In genomic region chrX:414352-414751, dm6 we compare ENCODE assay signal across 2 fruit fly cellular contexts.
TF ChIP-seq lines count a peak whose summit lies in the region.

No protein-coding gene starts in this region.

- TF ChIP-seq CTCF in whole organism, embryonic (GFP tag; optimal IDR thresholded peaks at IDR 0.05; lab: Kevin White, UChicago) = no peak

TF ChIP-seq in whole organism, embryonic, 481 proteins besides CTCF, POLR2A, EP300 and RAD21:
- TF ChIP-seq Trl (optimal IDR thresholded peaks at IDR 0.05; lab: Kevin White, UChicago) (no peak), Trl (GFP tag; optimal IDR thresholded peaks at IDR 0.05; lab: Kevin White, UChicago) (no peak), sens (GFP tag; lab: Kevin White, UChicago) (peak; percentile 5), CG10267 (tag; optimal IDR thresholded peaks at IDR 0.05; lab: Kevin White, UChicago) (peak; percentile 1), fu2 (GFP tag; optimal IDR thresholded peaks at IDR 0.05; lab: Kevin White, UChicago) (no peak), CG9727 (GFP tag; optimal IDR thresholded peaks at IDR 0.05; lab: Kevin White, UChicago) (peak; percentile 36), gem (tag; optimal IDR thresholded peaks at IDR 0.05; lab: Kevin White, UChicago) (peak; percentile 12), gt (GFP tag; IDR thresholded peaks at IDR 0.05; lab: Robert Waterston, UW) (no peak), lola (GFP tag; optimal IDR thresholded peaks at IDR 0.05; lab: Kevin White, UChicago) (peak in 1 of 3 experiments; percentile 30), dmrt11E (tag; optimal IDR thresholded peaks at IDR 0.05; lab: Kevin White, UChicago) (peak; percentile 42), zen (tag; optimal IDR thresholded peaks at IDR 0.05; lab: Kevin White, UChicago) (peak; percentile 49), kah (GFP tag; optimal IDR thresholded peaks at IDR 0.05; lab: Kevin White, UChicago) (no peak), CG15696 (tag; optimal IDR thresholded peaks at IDR 0.05; lab: Kevin White, UChicago) (peak; percentile 63), prd (optimal IDR thresholded peaks at IDR 0.05; lab: Kevin White, UChicago) (no peak), prd (GFP tag; IDR thresholded peaks at IDR 0.05; lab: Robert Waterston, UW) (peak; percentile 59; the same call in 2 of the 3 replicates), CG2712 (tag; optimal IDR thresholded peaks at IDR 0.05; lab: Kevin White, UChicago) (peak; percentile 26), CG10979 (tag; optimal IDR thresholded peaks at IDR 0.05; lab: Kevin White, UChicago) (peak; percentile 35), yki (optimal IDR thresholded peaks at IDR 0.05; lab: Kevin White, UChicago) (no peak), CG14710 (tag; optimal IDR thresholded peaks at IDR 0.05; lab: Kevin White, UChicago) (peak; percentile 24), CG17361 (GFP tag; IDR thresholded peaks at IDR 0.05; lab: Robert Waterston, UW) (0 out of 3 replicates have a peak, but pooled peaks have one; percentile 14), CG18262 (tag; optimal IDR thresholded peaks at IDR 0.05; lab: Kevin White, UChicago) (peak; percentile 25)

TF ChIP-seq in whole organism, prepupa, 60 proteins besides CTCF, POLR2A, EP300 and RAD21:
- TF ChIP-seq Smox (GFP tag; optimal IDR thresholded peaks at IDR 0.05; lab: Kevin White, UChicago) (no peak), CG10669 (GFP tag; optimal IDR thresholded peaks at IDR 0.05; lab: Kevin White, UChicago) (no peak), Hr38 (GFP tag; optimal IDR thresholded peaks at IDR 0.05; lab: Kevin White, UChicago) (no peak), CG9139 (GFP tag; optimal IDR thresholded peaks at IDR 0.05; lab: Kevin White, UChicago) (no peak), Eip78C (GFP tag; lab: Kevin White, UChicago) (peak; percentile 38), CG34406 (GFP tag; optimal IDR thresholded peaks at IDR 0.05; lab: Kevin White, UChicago) (no peak), acj6 (GFP tag; optimal IDR thresholded peaks at IDR 0.05; lab: Kevin White, UChicago) (no peak)
